Fruit fly (Drosophila melanogaster) whole organism, embryonic: ENCODE data around the gene CG6409.

Experiments
- CG1024 ChIP-seq: fragments of 200-800 bp; sonication (Bioruptor generic); IDR thresholded peaks from 2 replicates; pipeline ENCODE4 v1.3.6; 2022; ENCODE audit warnings: missing biosample characterization, missing genetic modification characterization
- CG10431 ChIP-seq: fragments of 200-800 bp; sonication (Bioruptor generic); optimal IDR thresholded peaks from 3 replicates; lab custom pipeline; 2018; ENCODE audit warnings: missing biosample characterization, mild to moderate bottlenecking, missing genetic modification characterization
- CG10462 ChIP-seq: fragments of 200-800 bp; sonication (Bioruptor generic); optimal IDR thresholded peaks from 2 replicates; lab custom pipeline; 2016; ENCODE audit warnings: missing biosample characterization, missing genetic modification characterization
- CG11398 ChIP-seq: fragments of 200-800 bp; sonication (Bioruptor generic); optimal IDR thresholded peaks from 2 replicates; lab custom pipeline; 2016; ENCODE audit warnings: missing biosample characterization, missing genetic modification characterization
- CG12155 ChIP-seq: fragments of 200-800 bp; sonication (Bioruptor generic); optimal IDR thresholded peaks from 3 replicates; lab custom pipeline; 2016; ENCODE audit warnings: missing biosample characterization, missing genetic modification characterization
- CG1233 ChIP-seq: fragments of 200-800 bp; sonication (Bioruptor generic); optimal IDR thresholded peaks from 4 replicates; lab custom pipeline; 2018; ENCODE audit warnings: missing biosample characterization, mild to moderate bottlenecking, missing genetic modification characterization
- CG12744 ChIP-seq: fragments of 200-800 bp; sonication (Bioruptor generic); optimal IDR thresholded peaks from 2 replicates; lab custom pipeline; 2016; ENCODE audit warnings: missing biosample characterization, missing genetic modification characterization
- CG12769 ChIP-seq: fragments of 200-800 bp; sonication (Bioruptor generic); optimal IDR thresholded peaks from 2 replicates; lab custom pipeline; 2019; ENCODE audit warnings: missing biosample characterization, mild to moderate bottlenecking, missing genetic modification characterization, moderate library complexity
- CG32772 ChIP-seq: fragments of 200-800 bp; sonication (Bioruptor generic); IDR thresholded peaks from 2 replicates; pipeline ENCODE4 v1.3.6; 2022; ENCODE audit warnings: missing biosample characterization, missing genetic modification characterization
- CG3281 ChIP-seq: fragments of 200-800 bp; sonication (Bioruptor generic); optimal IDR thresholded peaks from 3 replicates; lab custom pipeline; 2017; ENCODE audit warnings: missing biosample characterization, mild to moderate bottlenecking, missing genetic modification characterization
- CG34224 ChIP-seq: fragments of 200-800 bp; sonication (Bioruptor generic); IDR thresholded peaks from 3 replicates; pipeline ENCODE4 v1.3.6; 2022; ENCODE audit warnings: missing biosample characterization, missing genetic modification characterization; ENCODE audit not compliant: partially characterized antibody
- CG4360 ChIP-seq: fragments of 200-800 bp; sonication (Bioruptor generic); IDR thresholded peaks from 2 replicates; pipeline ENCODE4 v1.3.6; 2022; ENCODE audit warnings: missing biosample characterization, missing genetic modification characterization
- CG6175 ChIP-seq: fragments of 200-800 bp; sonication (Bioruptor generic); IDR thresholded peaks from 3 replicates; pipeline ENCODE4 v1.3.6; 2022; ENCODE audit warnings: missing biosample characterization, missing genetic modification characterization
- CG6272 ChIP-seq: fragments of 200-800 bp; sonication (Bioruptor generic); IDR thresholded peaks from 2 replicates; pipeline ENCODE4 v1.3.6; 2022; ENCODE audit warnings: missing biosample characterization, missing genetic modification characterization
- CG8765 ChIP-seq: fragments of 200-800 bp; sonication (Bioruptor generic); IDR thresholded peaks from 2 replicates; pipeline ENCODE4 v1.3.6; 2022; ENCODE audit warnings: missing biosample characterization, missing genetic modification characterization
- CG9215 ChIP-seq: fragments of 200-800 bp; sonication (Bioruptor generic); IDR thresholded peaks from 2 replicates; pipeline ENCODE4 v1.3.6; 2022; ENCODE audit warnings: missing biosample characterization, missing genetic modification characterization
- CHES-1-like ChIP-seq: fragments of 200-800 bp; sonication (Bioruptor generic); optimal IDR thresholded peaks from 2 replicates; lab custom pipeline; 2016; ENCODE audit warnings: missing biosample characterization, missing genetic modification characterization
- Dll ChIP-seq: fragments of 200-800 bp; sonication (Bioruptor generic); IDR thresholded peaks from 4 replicates; pipeline ENCODE4 v1.3.6; 2022; ENCODE audit warnings: missing biosample characterization, missing genetic modification characterization; ENCODE audit not compliant: partially characterized antibody
- Elba2 ChIP-seq: fragments of 200-800 bp; sonication (Bioruptor generic); optimal IDR thresholded peaks from 3 replicates; lab custom pipeline; 2016; ENCODE audit warnings: missing biosample characterization, missing genetic modification characterization
- Fer2 ChIP-seq: fragments of 200-800 bp; sonication (Bioruptor generic); optimal IDR thresholded peaks from 2 replicates; lab custom pipeline; 2018; ENCODE audit warnings: missing biosample characterization, mild to moderate bottlenecking, missing genetic modification characterization, moderate library complexity
- Fer3 ChIP-seq: fragments of 200-800 bp; sonication (Bioruptor generic); optimal IDR thresholded peaks from 2 replicates; lab custom pipeline; 2018; ENCODE audit warnings: missing biosample characterization, mild to moderate bottlenecking, missing genetic modification characterization, moderate library complexity
- HHEX ChIP-seq: fragments of 200-800 bp; sonication (Bioruptor generic); optimal IDR thresholded peaks from 3 replicates; lab custom pipeline; 2017; ENCODE audit warnings: missing biosample characterization, mild to moderate bottlenecking, missing genetic modification characterization, missing genetic modification reagents
- HmgD ChIP-seq: fragments of 200-800 bp; sonication (Bioruptor generic); optimal IDR thresholded peaks from 3 replicates; lab custom pipeline; 2016; ENCODE audit warnings: missing biosample characterization, missing genetic modification characterization
- Hsf ChIP-seq: fragments of 200-800 bp; sonication (Bioruptor generic); optimal IDR thresholded peaks from 3 replicates; lab custom pipeline; 2016; ENCODE audit warnings: missing biosample characterization, missing genetic modification characterization
- MTF-1 ChIP-seq: fragments of 200-800 bp; sonication (Bioruptor generic); optimal IDR thresholded peaks from 2 replicates; lab custom pipeline; 2018; ENCODE audit warnings: missing biosample characterization, mild to moderate bottlenecking, missing genetic modification characterization, borderline replicate concordance
- Oaz ChIP-seq: fragments of 200-800 bp; sonication (Bioruptor generic); IDR thresholded peaks from 2 replicates; pipeline ENCODE4 v1.3.6; 2022; ENCODE audit warnings: missing biosample characterization, missing genetic modification characterization
- Opbp ChIP-seq: fragments of 200-800 bp; sonication (Bioruptor generic); IDR thresholded peaks from 3 replicates; pipeline ENCODE4 v1.3.6; 2022; ENCODE audit warnings: missing biosample characterization, missing genetic modification characterization; ENCODE audit not compliant: partially characterized antibody
- Taf1 ChIP-seq: fragments of 200-800 bp; sonication (Bioruptor generic); IDR thresholded peaks from 2 replicates; pipeline ENCODE4 v1.3.6; 2022; ENCODE audit warnings: missing biosample characterization, missing genetic modification characterization
- Trl ChIP-seq, 3 experiments: fragments of >200 bp in 2 of 3; fragments of 200-800 bp in 1 of 3; sonication (Bioruptor generic) in 1 of 3; optimal IDR thresholded peaks; 2 replicates in 1 of 3; 3 replicates in 2 of 3; lab custom pipeline; 2016 to 2017; ENCODE audit warnings: missing biosample characterization in 1 of 3, missing genetic modification characterization in 1 of 3
- Usf ChIP-seq: fragments of 200-800 bp; sonication (Bioruptor generic); optimal IDR thresholded peaks from 2 replicates; lab custom pipeline; 2017; ENCODE audit warnings: missing genotype, missing biosample characterization, missing genetic modification characterization
- abd-A ChIP-seq: fragments of 200-800 bp; sonication (Bioruptor generic); optimal IDR thresholded peaks from 3 replicates; lab custom pipeline; 2019; ENCODE audit warnings: missing biosample characterization, mild to moderate bottlenecking, missing genetic modification characterization, moderate library complexity
- al ChIP-seq: fragments of 200-800 bp; sonication (Bioruptor generic); IDR thresholded peaks from 2 replicates; pipeline ENCODE4 v1.3.6; 2022; ENCODE audit warnings: missing biosample characterization, missing genetic modification characterization
- ara ChIP-seq: fragments of 200-800 bp; sonication (Bioruptor generic); IDR thresholded peaks from 2 replicates; pipeline ENCODE4 v1.3.6; 2022; ENCODE audit warnings: missing biosample characterization, missing genetic modification characterization
- da ChIP-seq: fragments of 200-800 bp; sonication (Bioruptor generic); optimal IDR thresholded peaks from 2 replicates; lab custom pipeline; 2016; ENCODE audit warnings: missing biosample characterization, missing genetic modification characterization
- dysf ChIP-seq: fragments of 200-800 bp; sonication (Bioruptor generic); IDR thresholded peaks from 3 replicates; pipeline ENCODE4 v1.3.6; 2022; ENCODE audit warnings: missing biosample characterization, missing genetic modification characterization
- gce ChIP-seq: fragments of 200-800 bp; sonication (Bioruptor generic); IDR thresholded peaks from 3 replicates; pipeline ENCODE4 v1.3.6; 2022; ENCODE audit warnings: missing biosample characterization, missing genetic modification characterization
- grn ChIP-seq: fragments of 200-800 bp; sonication (Bioruptor generic); optimal IDR thresholded peaks from 3 replicates; lab custom pipeline; 2017; ENCODE audit warnings: missing biosample characterization, missing genetic modification characterization
- hbn ChIP-seq: fragments of 200-800 bp; sonication (Bioruptor generic); IDR thresholded peaks from 2 replicates; pipeline ENCODE4 v1.3.6; 2022; ENCODE audit warnings: missing biosample characterization, missing genetic modification characterization; ENCODE audit not compliant: partially characterized antibody
- ind ChIP-seq: fragments of 200-800 bp; sonication (Bioruptor generic); optimal IDR thresholded peaks from 3 replicates; lab custom pipeline; 2016; ENCODE audit warnings: missing biosample characterization, missing genetic modification characterization
- mirr ChIP-seq: fragments of 200-800 bp; sonication (Bioruptor generic); optimal IDR thresholded peaks from 3 replicates; lab custom pipeline; 2018; ENCODE audit warnings: missing biosample characterization, mild to moderate bottlenecking, missing genetic modification characterization
- nerfin-1 ChIP-seq: fragments of 200-800 bp; sonication (Bioruptor generic); optimal IDR thresholded peaks from 3 replicates; lab custom pipeline; 2019; ENCODE audit warnings: missing biosample characterization, mild to moderate bottlenecking, missing genetic modification characterization, moderate library complexity
- p53 ChIP-seq: fragments of 200-800 bp; sonication (Bioruptor generic); optimal IDR thresholded peaks from 2 replicates; lab custom pipeline; 2016; ENCODE audit warnings: missing biosample characterization, missing genetic modification characterization
- ro ChIP-seq: fragments of 200-800 bp; sonication (Bioruptor generic); IDR thresholded peaks from 2 replicates; pipeline ENCODE4 v1.3.6; 2022; ENCODE audit warnings: missing biosample characterization, missing genetic modification characterization
- sd ChIP-seq: fragments of 200-800 bp; sonication (Bioruptor generic); optimal IDR thresholded peaks from 3 replicates; lab custom pipeline; 2018; ENCODE audit warnings: missing biosample characterization, mild to moderate bottlenecking, missing genetic modification characterization, moderate library complexity
- shn ChIP-seq: fragments of 200-800 bp; sonication (Bioruptor generic); optimal IDR thresholded peaks from 3 replicates; lab custom pipeline; 2016; ENCODE audit warnings: missing biosample characterization, missing genetic modification characterization
- toy ChIP-seq: fragments of 200-800 bp; sonication (Bioruptor generic); IDR thresholded peaks from 2 replicates; pipeline ENCODE4 v1.3.6; 2022; ENCODE audit warnings: missing biosample characterization, missing genetic modification characterization
- vnd ChIP-seq: fragments of 200-800 bp; sonication (Bioruptor generic); IDR thresholded peaks from 3 replicates; pipeline ENCODE4 v1.3.6; 2022; ENCODE audit warnings: missing biosample characterization, missing genetic modification characterization; ENCODE audit not compliant: partially characterized antibody
- wdn ChIP-seq: fragments of 200-800 bp; sonication (Bioruptor generic); IDR thresholded peaks from 2 replicates; pipeline ENCODE4 v1.3.6; 2022; ENCODE audit warnings: missing biosample characterization, missing genetic modification characterization
- zen ChIP-seq: fragments of 200-800 bp; sonication (Bioruptor generic); optimal IDR thresholded peaks from 3 replicates; lab custom pipeline; 2018; ENCODE audit warnings: missing biosample characterization, mild to moderate bottlenecking, missing genetic modification characterization, moderate library complexity

The CG6409 gene

DNA sequence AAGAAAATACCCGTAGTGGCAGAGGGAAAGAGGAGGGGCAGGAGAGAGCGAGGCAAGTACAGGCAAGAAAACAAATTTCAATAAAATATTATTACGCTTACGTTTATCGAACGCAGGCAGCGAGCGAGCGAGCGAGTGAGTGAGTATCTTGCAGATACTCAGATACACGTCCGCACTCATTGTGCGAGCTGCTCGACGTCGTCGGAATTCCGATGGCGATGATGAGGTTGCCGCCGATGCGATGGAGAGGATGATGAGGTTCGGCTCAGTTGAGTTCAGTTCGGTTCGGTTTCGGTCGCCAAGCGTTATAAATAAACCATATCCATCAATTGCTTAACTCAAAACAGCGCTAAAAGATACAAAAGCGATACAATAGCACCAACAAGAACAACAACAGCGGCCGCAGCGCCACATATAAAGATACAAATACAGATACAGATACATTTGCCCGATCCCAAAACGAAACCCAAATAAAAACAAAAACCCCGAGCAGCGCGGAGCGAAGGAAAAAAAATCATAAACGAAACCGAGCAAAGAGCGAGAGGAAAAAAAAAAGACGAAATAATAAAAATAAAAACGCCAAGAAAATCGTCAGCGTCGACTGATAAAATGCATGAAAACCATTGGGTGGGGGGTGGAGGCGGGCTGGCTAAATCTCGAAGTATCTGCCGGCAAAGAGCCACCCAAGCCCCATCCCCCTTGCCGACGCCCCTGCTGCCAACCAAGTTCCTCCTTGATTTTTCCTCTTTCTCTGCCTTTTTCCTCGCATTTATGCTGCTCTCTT lies 29.6 kb downstream of the CG6409 start (continued):
- no peak; the same call in 1 of the 2 replicates for TF ChIP-seq Taf1 (GFP tag; lab: Robert Waterston, UW)
- peak; percentile 41 for TF ChIP-seq mirr
- TF ChIP-seq hbn, result no peak
- no peak for TF ChIP-seq p53 (GFP tag; lab: Kevin White, UChicago)
- 0 out of 3 replicates have a peak, but pooled peaks have one; percentile 16 for TF ChIP-seq Opbp
- peak; percentile 38; the same call in 1 of the 3 replicates for TF ChIP-seq dysf (GFP tag; lab: Robert Waterston, UW)
- TF ChIP-seq Usf (GFP tag; lab: Kevin White, UChicago), result no peak
- peak; percentile 20 for TF ChIP-seq grn (GFP tag; lab: Kevin White, UChicago)
- no peak for TF ChIP-seq CG1233 (GFP tag; lab: Kevin White, UChicago)
- TF ChIP-seq al (GFP tag; lab: Robert Waterston, UW), result no peak
- TF ChIP-seq ind (GFP tag; lab: Kevin White, UChicago), result no peak
- no peak for TF ChIP-seq CG10462
- TF ChIP-seq CG32772 (GFP tag; lab: Robert Waterston, UW), result peak; percentile 69
- no peak for TF ChIP-seq Oaz (GFP tag; lab: Robert Waterston, UW)
- no peak for TF ChIP-seq da (GFP tag; lab: Kevin White, UChicago)
- TF ChIP-seq CG12155, result no peak
- TF ChIP-seq CG34224 (GFP tag; lab: Robert Waterston, UW), result no peak
- TF ChIP-seq HmgD (GFP tag; lab: Kevin White, UChicago), result no peak
- no peak for TF ChIP-seq toy (GFP tag; lab: Robert Waterston, UW)
- TF ChIP-seq nerfin-1 (tag; lab: Kevin White, UChicago), result peak; percentile 64
- peak; percentile 5 for TF ChIP-seq shn (GFP tag; lab: Kevin White, UChicago)
- TF ChIP-seq Fer3 (tag; lab: Kevin White, UChicago), result no peak
- TF ChIP-seq CG4360, result peak; percentile 63
- peak; percentile 31 to 55 for TF ChIP-seq Trl (optimal IDR thresholded peaks at IDR 0.05; lab: Kevin White, UChicago)
- no peak for TF ChIP-seq Trl (GFP tag; optimal IDR thresholded peaks at IDR 0.05; lab: Kevin White, UChicago)
- TF ChIP-seq Hsf (GFP tag; lab: Kevin White, UChicago), result no peak
- TF ChIP-seq Fer2 (tag; lab: Kevin White, UChicago), result no peak
- TF ChIP-seq CHES-1-like (GFP tag; lab: Kevin White, UChicago), result peak; percentile 19
- no peak for TF ChIP-seq MTF-1 (GFP tag; lab: Kevin White, UChicago)
- TF ChIP-seq CG6272 (GFP tag; lab: Robert Waterston, UW), result no peak
- TF ChIP-seq sd (tag; lab: Kevin White, UChicago), result peak; percentile 98
- 0 out of 4 replicates have a peak, but pooled peaks have one; percentile 37 for TF ChIP-seq Dll (GFP tag; lab: Robert Waterston, UW)
- no peak for TF ChIP-seq CG1024 (GFP tag; lab: Robert Waterston, UW)
- no peak for TF ChIP-seq ara (GFP tag; lab: Robert Waterston, UW)
- no peak for TF ChIP-seq ro (GFP tag; lab: Robert Waterston, UW)
- no peak for TF ChIP-seq CG9215
- no peak for TF ChIP-seq CG8765 (GFP tag; lab: Robert Waterston, UW)
- TF ChIP-seq HHEX (GFP tag; lab: Kevin White, UChicago), result peak; percentile 4
- TF ChIP-seq gce (GFP tag; lab: Robert Waterston, UW), result no peak
- TF ChIP-seq wdn (GFP tag; lab: Robert Waterston, UW), result 0 out of 2 replicates have a peak, but pooled peaks have one; percentile 24
- TF ChIP-seq CG11398 (GFP tag; lab: Kevin White, UChicago), result no peak
- TF ChIP-seq CG6175, result no peak
- TF ChIP-seq CG12769 (tag; lab: Kevin White, UChicago), result peak; percentile 63
- TF ChIP-seq Elba2 (GFP tag; lab: Kevin White, UChicago), result no peak
- TF ChIP-seq CG10431 (GFP tag; lab: Kevin White, UChicago), result peak; percentile 15
- TF ChIP-seq CG3281, result no peak
- peak; percentile 91 for TF ChIP-seq abd-A (tag; lab: Kevin White, UChicago)
- no peak for TF ChIP-seq zen
- TF ChIP-seq CG12744 (GFP tag; lab: Kevin White, UChicago), result no peak
- TF ChIP-seq vnd, result no peak
